Worm (Caenorhabditis elegans) whole organism, dauer: Measurements from ENCODE around the gene C35A5.4.

Experiments used
- unc-62 ChIP-seq: sonication (generic microtip); optimal IDR thresholded peaks from 2 replicates; lab custom pipeline; 2017; ENCODE audit warnings: missing biosample characterization, missing genetic modification reagents, missing genetic modification characterization

Gene C35A5.4

ce11 chrV:10496733-10497132 is at the start of gene C35A5.4:
Gene C35A5.4, plus strand, starts transcription at chrV:10497033.
- no peak for TF ChIP-seq unc-62

DNA sequence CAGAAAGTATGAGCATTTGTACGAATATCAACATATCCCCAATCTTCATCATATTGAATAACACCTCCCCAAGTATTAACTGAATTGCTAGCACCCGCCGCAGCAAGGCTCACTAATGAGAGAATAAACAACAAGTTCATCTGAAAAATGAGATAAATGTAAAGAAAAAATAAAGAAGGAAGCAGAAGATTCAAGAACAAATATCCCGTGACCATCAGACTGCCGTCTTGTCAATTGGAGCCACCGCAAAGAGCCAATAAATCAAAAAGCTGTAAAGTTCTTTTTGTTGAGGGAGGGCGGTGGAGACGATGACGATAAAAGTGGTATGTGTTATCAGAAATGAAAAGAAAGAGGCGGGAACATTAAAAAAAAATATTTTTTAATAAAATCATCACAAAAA is 43.4 kb upstream of the C35A5.4 start, which contains the start of gene Y32F6A.5:
Y32F6A.5 (minus strand) TSS at position 140 of the 400 bp plus-strand sequence.
- no peak for TF ChIP-seq unc-62

- no peak for TF ChIP-seq unc-62
These were observed 39.6 kb upstream of the C35A5.4 start, which contains the start of gene F22E12.1 for ce11 chrV:10457247-10457646. Gene F22E12.1, minus strand, starts transcription at chrV:10457347.

ce11 chrV:10460685-10461084 is 36.1 kb upstream of the C35A5.4 start:
- TF ChIP-seq unc-62: no peak

- no peak for TF ChIP-seq unc-62
These were observed 34.8 kb upstream of the C35A5.4 start, which contains the start of gene chw-1 for ce11 chrV:10462066-10462465. Gene chw-1, plus strand, starts transcription at chrV:10462282.

ce11 chrV:10463276-10463675 is 33.6 kb upstream of the C35A5.4 start, which contains the start of gene F22E12.3:
Gene F22E12.3, minus strand, starts transcription at chrV:10463376.
- no peak for TF ChIP-seq unc-62

- TF ChIP-seq unc-62: no peak
These were observed 32.7 kb upstream of the C35A5.4 start for ce11 chrV:10464160-10464559.

ce11 chrV:10464746-10465145 is 32.1 kb upstream of the C35A5.4 start:
- TF ChIP-seq unc-62: no peak

ce11 chrV:10465478-10465877 is 31.4 kb upstream of the C35A5.4 start:
- no peak for TF ChIP-seq unc-62

DNA sequence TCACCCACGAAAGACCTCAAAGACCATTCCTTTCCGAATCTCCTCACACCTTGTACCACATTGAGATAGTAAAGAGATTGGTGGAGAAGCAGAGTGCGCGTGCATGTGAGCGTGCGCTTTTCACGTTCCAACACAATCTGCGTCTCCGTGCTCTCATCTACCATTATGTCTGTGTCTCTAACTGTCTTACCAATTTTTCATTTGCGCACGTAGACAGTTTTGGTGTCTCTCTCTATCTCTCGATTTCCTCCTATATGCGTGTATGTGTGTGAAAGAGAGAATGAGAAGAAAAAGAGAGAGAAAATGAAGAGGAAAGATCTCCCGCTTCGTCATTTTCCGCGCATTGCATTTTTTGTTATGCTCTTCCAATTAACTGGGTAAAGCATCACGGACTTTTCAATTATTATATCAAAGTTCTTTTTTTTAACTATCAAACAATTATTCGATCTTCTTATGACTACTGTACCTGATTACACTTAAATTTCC is 30.2 kb upstream of the C35A5.4 start:
- TF ChIP-seq unc-62: no peak

DNA sequence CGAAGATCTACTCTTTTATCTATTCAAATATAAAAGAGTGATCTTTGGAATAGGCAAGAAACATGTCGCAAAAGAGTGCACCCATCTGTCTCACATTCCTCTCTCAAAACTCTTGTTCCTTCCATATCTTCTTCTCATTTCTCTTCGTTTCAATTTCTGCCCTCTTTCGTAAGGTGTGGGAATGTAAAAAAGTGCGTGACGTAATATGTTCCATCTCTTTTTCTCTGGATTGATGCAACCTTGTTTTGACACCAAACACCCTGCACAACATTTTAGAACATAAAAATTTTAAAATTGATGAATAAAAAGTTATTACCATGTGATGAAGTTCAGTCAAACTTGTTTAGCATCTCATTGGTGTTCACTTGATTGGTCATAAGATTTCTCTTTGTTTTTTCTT is 29.7 kb upstream of the C35A5.4 start:
- no peak for TF ChIP-seq unc-62

DNA sequence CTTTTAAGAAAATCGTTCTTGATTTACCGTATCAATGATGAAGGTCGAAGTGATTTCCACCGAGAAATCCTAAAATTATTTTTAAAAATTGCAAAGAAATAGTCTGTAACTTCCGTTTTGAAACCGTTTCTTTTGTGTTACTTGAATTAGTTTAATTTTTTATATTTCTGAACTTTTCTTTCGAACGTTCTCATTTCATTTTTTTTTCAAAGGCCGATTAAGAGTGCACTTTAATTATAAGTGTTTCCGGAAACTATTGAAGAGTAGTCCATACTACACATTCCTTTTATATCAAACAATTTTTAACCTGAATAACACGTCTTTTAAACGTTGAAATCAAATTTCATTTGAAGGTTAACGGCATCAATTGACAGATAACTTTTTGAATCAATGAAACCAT is 29.2 kb upstream of the C35A5.4 start:
- TF ChIP-seq unc-62: no peak

DNA sequence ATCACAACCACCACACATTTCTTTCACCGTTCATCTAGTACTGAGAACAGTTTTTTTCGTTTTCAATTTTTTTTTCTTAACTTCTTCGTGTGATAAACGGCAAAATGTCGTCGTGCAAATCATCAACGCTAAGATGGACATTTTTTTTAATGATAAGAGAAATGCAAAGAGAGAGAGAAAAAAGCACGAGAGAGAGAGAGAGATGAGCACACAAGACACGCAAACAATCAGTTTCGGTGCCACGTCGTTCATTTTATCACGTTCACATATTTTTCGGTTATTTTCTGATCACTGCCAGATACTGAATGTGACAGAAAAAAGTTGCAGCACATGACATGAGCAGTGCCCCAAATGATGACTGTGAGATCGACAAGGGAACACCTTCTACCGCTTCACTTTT is 28.6 kb upstream of the C35A5.4 start, which contains the start of gene egl-9:
egl-9 (plus strand) TSS at position 328 of the 400 bp plus-strand sequence.
- TF ChIP-seq unc-62: no peak

- no peak for TF ChIP-seq unc-62
These were observed 28.1 kb upstream of the C35A5.4 start for ce11 chrV:10468709-10469108.

DNA sequence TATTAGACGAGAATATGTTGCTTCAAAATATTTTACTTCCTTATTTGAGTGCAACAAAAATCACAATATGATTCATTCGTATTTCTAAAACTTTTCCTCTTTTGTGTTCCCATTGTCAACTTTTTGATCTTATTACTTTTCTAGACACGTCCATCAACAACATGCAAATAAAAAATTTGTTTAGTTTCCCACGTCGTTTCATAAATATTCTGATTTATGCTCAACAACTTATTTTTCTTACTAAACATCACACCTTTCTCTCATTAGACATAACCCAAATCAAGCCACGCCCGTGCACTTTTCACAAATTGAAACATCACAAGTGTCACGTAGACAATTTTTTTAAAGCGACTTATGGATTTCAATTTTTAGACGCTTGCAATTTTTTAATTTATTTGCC is 27.0 kb upstream of the C35A5.4 start:
- TF ChIP-seq unc-62: no peak

- TF ChIP-seq unc-62: no peak
These were observed 25.8 kb upstream of the C35A5.4 start for ce11 chrV:10471007-10471406.

- no peak for TF ChIP-seq unc-62
These were observed 23.7 kb upstream of the C35A5.4 start for ce11 chrV:10472901-10473774.

ce11 chrV:10474040-10474439 is 22.8 kb upstream of the C35A5.4 start:
- TF ChIP-seq unc-62: no peak
